ENCODE assay signal across 4 worm cellular contexts in the genomic region with DNA sequence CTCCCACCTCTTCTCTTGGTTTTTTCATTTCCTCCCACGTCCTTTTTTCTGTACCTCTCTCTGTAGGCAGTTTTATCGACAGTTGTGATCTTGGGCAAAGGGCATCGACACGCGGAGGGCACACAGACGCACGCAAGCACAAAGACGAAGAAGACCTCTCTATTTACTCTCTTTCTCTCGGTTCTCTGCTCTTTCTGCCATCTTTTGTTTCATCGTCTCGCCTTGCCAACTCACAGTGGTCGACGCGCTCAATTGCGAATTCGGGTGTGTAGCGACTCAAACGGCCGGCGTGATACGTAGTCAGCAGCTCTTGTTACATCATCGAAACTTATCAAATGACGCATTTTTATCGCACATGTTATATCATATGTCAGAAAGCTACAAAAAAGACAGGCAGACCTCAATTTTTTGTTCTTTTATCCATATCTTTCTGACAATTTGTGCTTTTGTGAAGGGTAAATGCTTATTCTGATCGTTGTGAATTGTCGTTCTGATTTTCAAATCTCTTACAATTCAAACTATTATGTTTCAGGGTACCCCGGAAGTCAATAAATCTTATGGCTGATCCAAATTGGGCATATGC.
A peak's percentile ranks its signal among the peaks of the same experiment; 100 is the strongest.
TF ChIP-seq lines count a peak whose summit lies in the region.

Gene puf-9 (plus strand): TSS at position 533 of the 583 bp plus-strand sequence.

TF ChIP-seq in whole organism, L2 larva, 48 proteins besides CTCF, POLR2A, EP300 and RAD21 (continued from another document):
- TF ChIP-seq ZK546.5 (tag; optimal IDR thresholded peaks at IDR 0.05; lab: Kevin White, UChicago), result peak; percentile 82
- peak; percentile 95 for TF ChIP-seq ceh-16 (tag; optimal IDR thresholded peaks at IDR 0.05; lab: Kevin White, UChicago)
- peak; percentile 99 for TF ChIP-seq C34F6.9 (tag; optimal IDR thresholded peaks at IDR 0.05; lab: Kevin White, UChicago)
- peak; percentile 98 for TF ChIP-seq nhr-6 (tag; optimal IDR thresholded peaks at IDR 0.05; lab: Kevin White, UChicago)
- peak; percentile 97 for TF ChIP-seq zag-1 (tag; optimal IDR thresholded peaks at IDR 0.05; lab: Kevin White, UChicago)
- peak; percentile 100 for TF ChIP-seq fos-1 (tag; optimal IDR thresholded peaks at IDR 0.05; lab: Kevin White, UChicago)
- TF ChIP-seq nhr-129 (tag; optimal IDR thresholded peaks at IDR 0.05; lab: Kevin White, UChicago), result peak; percentile 100
- TF ChIP-seq nhr-25 (tag; optimal IDR thresholded peaks at IDR 0.05; lab: Kevin White, UChicago), result peak; percentile 99
- peak; percentile 95 for TF ChIP-seq unc-62 (GFP tag; optimal IDR thresholded peaks at IDR 0.05; lab: Kevin White, UChicago)
- peak; percentile 82 for TF ChIP-seq nhr-11 (tag; optimal IDR thresholded peaks at IDR 0.05; lab: Kevin White, UChicago)
- TF ChIP-seq gmeb-1 (tag; optimal IDR thresholded peaks at IDR 0.05; lab: Kevin White, UChicago), result peak; percentile 96
- TF ChIP-seq dmd-4 (tag; optimal IDR thresholded peaks at IDR 0.05; lab: Kevin White, UChicago), result peak; percentile 62
- TF ChIP-seq nhr-237 (tag; optimal IDR thresholded peaks at IDR 0.05; lab: Kevin White, UChicago), result peak; percentile 87
- peak; percentile 93 for TF ChIP-seq peb-1 (tag; optimal IDR thresholded peaks at IDR 0.05; lab: Kevin White, UChicago)
- TF ChIP-seq nhr-10 (tag; optimal IDR thresholded peaks at IDR 0.05; lab: Kevin White, UChicago), result peak; percentile 87
- peak; percentile 98 for TF ChIP-seq Y55F3AM.14 (GFP tag; optimal IDR thresholded peaks at IDR 0.05; lab: Kevin White, UChicago)
- TF ChIP-seq mab-5 (tag; optimal IDR thresholded peaks at IDR 0.05; lab: Kevin White, UChicago), result peak; percentile 97
- peak; percentile 99 for TF ChIP-seq lin-13 (GFP tag; optimal IDR thresholded peaks at IDR 0.05; lab: Kevin White, UChicago)
- peak; percentile 82 for TF ChIP-seq nhr-12 (tag; optimal IDR thresholded peaks at IDR 0.05; lab: Kevin White, UChicago)
- TF ChIP-seq elt-1 (tag; optimal IDR thresholded peaks at IDR 0.05; lab: Kevin White, UChicago), result peak; percentile 78
- no peak for TF ChIP-seq aly-2 (tag; optimal IDR thresholded peaks at IDR 0.05; lab: Kevin White, UChicago)
- peak; percentile 88 to 98 for TF ChIP-seq mdl-1 (tag; optimal IDR thresholded peaks at IDR 0.05; lab: Kevin White, UChicago)
- peak; percentile 90 to 97 for TF ChIP-seq lsy-2 (tag; optimal IDR thresholded peaks at IDR 0.05; lab: Kevin White, UChicago)
- peak; percentile 83 for TF ChIP-seq ztf-11 (tag; optimal IDR thresholded peaks at IDR 0.05; lab: Kevin White, UChicago)
- TF ChIP-seq mbf-1 (tag; optimal IDR thresholded peaks at IDR 0.05; lab: Kevin White, UChicago), result no peak
- TF ChIP-seq crh-2 (tag; optimal IDR thresholded peaks at IDR 0.05; lab: Kevin White, UChicago), result peak; percentile 100
- TF ChIP-seq snpc-4 (tag; optimal IDR thresholded peaks at IDR 0.05; lab: Kevin White, UChicago), result peak; percentile 92
- peak; percentile 99 for TF ChIP-seq sem-4 (tag; optimal IDR thresholded peaks at IDR 0.05; lab: Kevin White, UChicago)
TF ChIP-seq in whole organism, L2 larva: peak in this region for 43.

TF ChIP-seq in whole organism, L4 larva, 104 proteins besides CTCF, POLR2A, EP300 and RAD21 (continued from another document and continues in another):
- peak; percentile 88 for TF ChIP-seq lin-15B (tag; optimal IDR thresholded peaks at IDR 0.05; lab: Kevin White, UChicago)
- TF ChIP-seq madf-9 (GFP tag; conservative IDR thresholded peaks at IDR 0.05; lab: Robert Waterston, UW), result peak; percentile 96
- peak; percentile 50 for TF ChIP-seq R02D3.7 (tag; optimal IDR thresholded peaks at IDR 0.05; lab: Kevin White, UChicago)
- peak; percentile 90; the same call in 1 of the 2 replicates for TF ChIP-seq D1046.2 (GFP tag; IDR thresholded peaks at IDR 0.05; lab: Robert Waterston, UW)
- TF ChIP-seq ceh-82 (tag; optimal IDR thresholded peaks at IDR 0.05; lab: Kevin White, UChicago), result no peak
- peak; percentile 100 for TF ChIP-seq dve-1 (tag; optimal IDR thresholded peaks at IDR 0.05; lab: Kevin White, UChicago; ENCODE audit: insufficient read depth)
- TF ChIP-seq snpc-4 (tag; optimal IDR thresholded peaks at IDR 0.05; lab: Kevin White, UChicago), result peak; percentile 30
- peak; percentile 86 for TF ChIP-seq spr-3 (GFP tag; optimal IDR thresholded peaks at IDR 0.05; lab: Kevin White, UChicago)
- TF ChIP-seq nhr-76 (tag; optimal IDR thresholded peaks at IDR 0.05; lab: Kevin White, UChicago), result peak; percentile 78
- no peak for TF ChIP-seq zip-11 (GFP tag; IDR thresholded peaks at IDR 0.05; lab: Robert Waterston, UW)
- TF ChIP-seq egl-43 (GFP tag; IDR thresholded peaks at IDR 0.05; lab: Robert Waterston, UW), result peak; percentile 89
- peak; percentile 96 for TF ChIP-seq F37D6.2 (tag; optimal IDR thresholded peaks at IDR 0.05; lab: Kevin White, UChicago)
- TF ChIP-seq mes-2 (tag; optimal IDR thresholded peaks at IDR 0.05; lab: Kevin White, UChicago; ENCODE audit: poor library complexity, severe bottlenecking), result peak; percentile 96
- peak; percentile 75 to 96 for TF ChIP-seq hif-1 (tag; optimal IDR thresholded peaks at IDR 0.05; lab: Kevin White, UChicago)
- peak; percentile 100 for TF ChIP-seq hlh-30 (tag; optimal IDR thresholded peaks at IDR 0.05; lab: Kevin White, UChicago; ENCODE audit: insufficient read depth)
- peak; percentile 90 for TF ChIP-seq cey-2 (tag; optimal IDR thresholded peaks at IDR 0.05; lab: Kevin White, UChicago; ENCODE audit: borderline replicate concordance, insufficient read depth)
- peak; percentile 99 for TF ChIP-seq tra-1 (GFP tag; IDR thresholded peaks at IDR 0.05; lab: Robert Waterston, UW)
- TF ChIP-seq pha-4 (GFP tag; IDR thresholded peaks at IDR 0.05; lab: Robert Waterston, UW), result peak; percentile 97
- TF ChIP-seq pha-4 (tag; optimal IDR thresholded peaks at IDR 0.05; lab: Kevin White, UChicago), result peak; percentile 72
- no peak for TF ChIP-seq Y105C5A.15 (GFP tag; IDR thresholded peaks at IDR 0.05; lab: Robert Waterston, UW)
- peak; percentile 97 for TF ChIP-seq nhr-25 (tag; optimal IDR thresholded peaks at IDR 0.05; lab: Kevin White, UChicago; ENCODE audit: borderline replicate concordance, insufficient read depth)
- TF ChIP-seq zip-2 (tag; optimal IDR thresholded peaks at IDR 0.05; lab: Kevin White, UChicago), result peak; percentile 80
- TF ChIP-seq dmd-8 (GFP tag; IDR thresholded peaks at IDR 0.05; lab: Robert Waterston, UW), result 0 out of 2 replicates have a peak, but pooled peaks have one; percentile 45
- TF ChIP-seq ctbp-1 (GFP tag; IDR thresholded peaks at IDR 0.05; lab: Robert Waterston, UW), result peak; percentile 98
- peak; percentile 98 for TF ChIP-seq saeg-2 (GFP tag; IDR thresholded peaks at IDR 0.05; lab: Robert Waterston, UW)
- peak; percentile 89 for TF ChIP-seq pqm-1 (tag; optimal IDR thresholded peaks at IDR 0.05; lab: Kevin White, UChicago)
- peak; percentile 99 for TF ChIP-seq hmg-1.1 (GFP tag; IDR thresholded peaks at IDR 0.05; lab: Robert Waterston, UW)
- peak; percentile 97 for TF ChIP-seq nhr-102 (tag; optimal IDR thresholded peaks at IDR 0.05; lab: Kevin White, UChicago)
- peak; percentile 92 to 97 for TF ChIP-seq lsy-2 (tag; optimal IDR thresholded peaks at IDR 0.05; lab: Kevin White, UChicago)
- TF ChIP-seq mdt-29 (GFP tag; IDR thresholded peaks at IDR 0.05; lab: Robert Waterston, UW), result peak; percentile 94
- peak; percentile 78 for TF ChIP-seq vab-7 (GFP tag; IDR thresholded peaks at IDR 0.05; lab: Robert Waterston, UW)

TF ChIP-seq in whole organism, late embryonic, 69 proteins besides CTCF, POLR2A, EP300 and RAD21 (continued from another document):
- peak; percentile 49 for TF ChIP-seq ceh-6 (GFP tag; optimal IDR thresholded peaks at IDR 0.05; lab: Kevin White, UChicago)
- TF ChIP-seq che-1 (tag; optimal IDR thresholded peaks at IDR 0.05; lab: Kevin White, UChicago), result peak; percentile 25
- TF ChIP-seq npax-4 (tag; optimal IDR thresholded peaks at IDR 0.05; lab: Kevin White, UChicago), result no peak
- TF ChIP-seq pat-9 (tag; optimal IDR thresholded peaks at IDR 0.05; lab: Kevin White, UChicago), result peak; percentile 54
- TF ChIP-seq ets-4 (tag; optimal IDR thresholded peaks at IDR 0.05; lab: Kevin White, UChicago), result peak; percentile 72
- TF ChIP-seq dve-1 (tag; optimal IDR thresholded peaks at IDR 0.05; lab: Kevin White, UChicago), result peak; percentile 97
- no peak for TF ChIP-seq ztf-16 (tag; optimal IDR thresholded peaks at IDR 0.05; lab: Kevin White, UChicago)
- peak; percentile 46 for TF ChIP-seq pha-2 (tag; optimal IDR thresholded peaks at IDR 0.05; lab: Kevin White, UChicago)
- peak; percentile 57 for TF ChIP-seq ceh-2 (tag; optimal IDR thresholded peaks at IDR 0.05; lab: Kevin White, UChicago)
- TF ChIP-seq elt-2 (tag; optimal IDR thresholded peaks at IDR 0.05; lab: Kevin White, UChicago), result peak; percentile 97
- TF ChIP-seq ceh-9 (tag; optimal IDR thresholded peaks at IDR 0.05; lab: Kevin White, UChicago), result no peak
- TF ChIP-seq ceh-14 (tag; optimal IDR thresholded peaks at IDR 0.05; lab: Kevin White, UChicago), result peak; percentile 48
- TF ChIP-seq K02D7.2 (tag; optimal IDR thresholded peaks at IDR 0.05; lab: Kevin White, UChicago), result peak; percentile 25
- peak; percentile 83 for TF ChIP-seq F13H6.1 (tag; optimal IDR thresholded peaks at IDR 0.05; lab: Kevin White, UChicago)
- peak; percentile 99 for TF ChIP-seq ceh-34 (tag; optimal IDR thresholded peaks at IDR 0.05; lab: Kevin White, UChicago)
- TF ChIP-seq sox-2 (GFP tag; IDR thresholded peaks at IDR 0.05; lab: Robert Waterston, UW), result peak; percentile 70
- TF ChIP-seq fkh-10 (GFP tag; optimal IDR thresholded peaks at IDR 0.05; lab: Kevin White, UChicago), result no peak
- TF ChIP-seq sox-4 (tag; optimal IDR thresholded peaks at IDR 0.05; lab: Kevin White, UChicago), result no peak
- no peak for TF ChIP-seq unc-3 (GFP tag; conservative IDR thresholded peaks at IDR 0.05; lab: Robert Waterston, UW)
- peak; percentile 51 for TF ChIP-seq unc-3 (tag; optimal IDR thresholded peaks at IDR 0.05; lab: Kevin White, UChicago)
- TF ChIP-seq tbx-2 (tag; optimal IDR thresholded peaks at IDR 0.05; lab: Kevin White, UChicago), result peak; percentile 96
- TF ChIP-seq ceh-18 (tag; optimal IDR thresholded peaks at IDR 0.05; lab: Kevin White, UChicago), result peak; percentile 99
- TF ChIP-seq nfya-1 (tag; optimal IDR thresholded peaks at IDR 0.05; lab: Kevin White, UChicago), result peak; percentile 92
- peak; percentile 94 for TF ChIP-seq ref-2 (tag; optimal IDR thresholded peaks at IDR 0.05; lab: Kevin White, UChicago)
- TF ChIP-seq zip-5 (tag; optimal IDR thresholded peaks at IDR 0.05; lab: Kevin White, UChicago), result no peak
- peak; percentile 95 for TF ChIP-seq ceh-31 (tag; optimal IDR thresholded peaks at IDR 0.05; lab: Kevin White, UChicago)
- peak; percentile 71 for TF ChIP-seq syd-9 (tag; optimal IDR thresholded peaks at IDR 0.05; lab: Kevin White, UChicago)
- peak; percentile 33 for TF ChIP-seq fkh-6 (tag; optimal IDR thresholded peaks at IDR 0.05; lab: Kevin White, UChicago)
- TF ChIP-seq pqm-1 (tag; optimal IDR thresholded peaks at IDR 0.05; lab: Kevin White, UChicago), result peak; percentile 71
- TF ChIP-seq fax-1 (tag; optimal IDR thresholded peaks at IDR 0.05; lab: Kevin White, UChicago), result peak; percentile 32
- TF ChIP-seq gmeb-2 (tag; optimal IDR thresholded peaks at IDR 0.05; lab: Kevin White, UChicago), result peak; percentile 22
- TF ChIP-seq nhr-232 (tag; optimal IDR thresholded peaks at IDR 0.05; lab: Kevin White, UChicago), result peak; percentile 22

TF ChIP-seq in whole organism, mixed stage, embryonic, 35 proteins besides CTCF, POLR2A, EP300 and RAD21 (continued from another document):
- TF ChIP-seq elt-1 (tag; optimal IDR thresholded peaks at IDR 0.05; lab: Kevin White, UChicago; ENCODE audit: borderline replicate concordance, insufficient read depth), result peak; percentile 58
- TF ChIP-seq ceh-43 (GFP tag; optimal IDR thresholded peaks at IDR 0.05; lab: Kevin White, UChicago), result no peak
- peak; percentile 82 for TF ChIP-seq sptf-1 (tag; optimal IDR thresholded peaks at IDR 0.05; lab: Kevin White, UChicago)
- no peak for TF ChIP-seq ceh-83 (GFP tag; optimal IDR thresholded peaks at IDR 0.05; lab: Kevin White, UChicago)
- no peak for TF ChIP-seq sem-2 (GFP tag; optimal IDR thresholded peaks at IDR 0.05; lab: Kevin White, UChicago)
- TF ChIP-seq tbx-8 (GFP tag; optimal IDR thresholded peaks at IDR 0.05; lab: Kevin White, UChicago), result peak; percentile 64
- peak; percentile 99 for TF ChIP-seq mep-1 (tag; optimal IDR thresholded peaks at IDR 0.05; lab: Kevin White, UChicago)
- peak; percentile 93 for TF ChIP-seq lin-13 (tag; optimal IDR thresholded peaks at IDR 0.05; lab: Kevin White, UChicago)
- peak; percentile 83 for TF ChIP-seq drap-1 (GFP tag; optimal IDR thresholded peaks at IDR 0.05; lab: Kevin White, UChicago)
TF ChIP-seq in whole organism, mixed stage, embryonic: peak in this region for 26.
